Worm (Caenorhabditis elegans) whole organism, mixed stage, embryonic: ENCODE data around the gene EGAP2.1.

Source experiments
- bed-3 ChIP-seq: fragments of 200-800 bp; sonication (Bioruptor generic); optimal IDR thresholded peaks from 3 replicates; lab custom pipeline; 2018; ENCODE audit warnings: mild to moderate bottlenecking, missing genetic modification characterization, moderate library complexity, missing compliant biosample characterization
- ces-1 ChIP-seq: fragments of 150-350 bp; optimal IDR thresholded peaks from 2 replicates; lab custom pipeline; 2014; ENCODE audit warnings: missing biosample characterization, missing genetic modification reagents, missing genetic modification characterization
- lsy-2 ChIP-seq: fragments of 150-350 bp; optimal IDR thresholded peaks from 2 replicates; lab custom pipeline; 2014; ENCODE audit warnings: missing biosample characterization, missing genetic modification characterization
- mab-5 ChIP-seq: fragments of 150-350 bp; optimal IDR thresholded peaks from 2 replicates; lab custom pipeline; 2014; ENCODE audit warnings: missing biosample characterization, missing genetic modification characterization
- mls-2 ChIP-seq: sonication (generic microtip); optimal IDR thresholded peaks from 2 replicates; lab custom pipeline; 2016; ENCODE audit warnings: mild to moderate bottlenecking, missing genetic modification characterization, moderate library complexity, missing compliant biosample characterization
- nhr-28 ChIP-seq: fragments of 150-350 bp; optimal IDR thresholded peaks from 2 replicates; lab custom pipeline; 2014; ENCODE audit warnings: missing biosample characterization, missing genetic modification characterization
- nhr-76 ChIP-seq: sonication (generic microtip); optimal IDR thresholded peaks from 2 replicates; lab custom pipeline; 2017; ENCODE audit warnings: missing biosample characterization, missing genetic modification characterization
- snpc-4 ChIP-seq: fragments of 150-350 bp; optimal IDR thresholded peaks from 2 replicates; lab custom pipeline; 2014; ENCODE audit warnings: missing biosample characterization, missing genetic modification characterization
- unc-62 ChIP-seq: fragments of 150-350 bp; optimal IDR thresholded peaks from 2 replicates; lab custom pipeline; 2014; ENCODE audit warnings: missing biosample characterization, missing genetic modification reagents, missing genetic modification characterization
- ztf-11 ChIP-seq: fragments of 150-350 bp; optimal IDR thresholded peaks from 2 replicates; lab custom pipeline; 2014; ENCODE audit warnings: missing biosample characterization, missing genetic modification characterization

- TF ChIP-seq snpc-4 (tag; lab: Kevin White, UChicago) (no peak), mab-5 (peak; percentile 37), nhr-76 (tag; lab: Kevin White, UChicago) (no peak), ces-1 (GFP tag; lab: Kevin White, UChicago) (no peak), mls-2 (tag; lab: Kevin White, UChicago) (no peak), bed-3 (GFP tag; lab: Kevin White, UChicago) (no peak), unc-62 (GFP tag; lab: Kevin White, UChicago) (peak; percentile 71), nhr-28 (tag; lab: Kevin White, UChicago) (no peak), ztf-11 (tag; lab: Kevin White, UChicago) (no peak), lsy-2 (tag; lab: Kevin White, UChicago) (no peak)
These were observed 8.4 kb upstream of the EGAP2.1 start for ce11 chrII:5222830-5223229.
